Worm (Caenorhabditis elegans): ENCODE results near the gene C04F5.9.

- no peak for TF ChIP-seq him-1 (tag; optimal IDR thresholded peaks at IDR 0.05)
- TF ChIP-seq W03F9.2 (tag; optimal IDR thresholded peaks at IDR 0.05) = no peak
These were observed 670 bp upstream of the C04F5.9 start, which contains the start of gene sid-1 for ce11 chrV:5119679-5120078.
